ENCODE assay signal across 3 worm cellular contexts in the genomic region with DNA sequence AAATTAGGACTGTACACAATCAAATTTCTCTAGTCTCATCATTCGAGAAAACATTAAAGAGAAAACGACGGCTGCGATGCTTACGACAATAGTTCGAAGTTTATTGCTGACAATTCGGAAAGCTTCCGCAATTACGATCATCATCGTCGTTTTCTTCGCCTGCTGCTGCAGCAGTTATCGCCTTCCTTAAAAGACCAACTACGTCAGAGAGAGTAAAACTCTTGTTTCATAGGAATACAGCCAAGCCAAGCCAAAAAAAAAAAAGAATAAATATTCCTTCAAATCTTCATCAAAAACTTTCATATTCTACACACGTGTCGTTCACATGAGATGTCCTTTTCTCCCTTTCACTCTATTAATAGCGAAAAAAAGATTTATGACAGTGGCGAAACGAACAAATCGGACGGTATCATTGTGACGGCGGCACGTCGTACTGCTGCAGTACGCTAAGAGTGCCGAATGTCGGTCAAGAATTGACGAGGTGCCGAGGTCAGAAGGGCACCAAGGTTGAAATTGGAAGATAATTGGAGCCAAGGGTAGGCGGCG.
TF ChIP-seq lines count a peak whose summit lies in the region.

No protein-coding gene starts in this region.

TF ChIP-seq in whole organism, L1 larva, 84 proteins besides CTCF, POLR2A, EP300 and RAD21 (continued from another document):
- TF ChIP-seq lin-39 (tag; optimal IDR thresholded peaks at IDR 0.05; lab: Kevin White, UChicago): no peak
- no peak for TF ChIP-seq ztf-11 (tag; optimal IDR thresholded peaks at IDR 0.05; lab: Kevin White, UChicago)
- no peak for TF ChIP-seq jun-1 (tag; optimal IDR thresholded peaks at IDR 0.05; lab: Kevin White, UChicago)
- TF ChIP-seq ces-1 (GFP tag; optimal IDR thresholded peaks at IDR 0.05; lab: Kevin White, UChicago): no peak
- TF ChIP-seq fkh-4 (tag; optimal IDR thresholded peaks at IDR 0.05; lab: Kevin White, UChicago; ENCODE audit: borderline replicate concordance): no peak
- TF ChIP-seq mef-2 (tag; optimal IDR thresholded peaks at IDR 0.05; lab: Kevin White, UChicago): no peak
- TF ChIP-seq ceh-63 (GFP tag; optimal IDR thresholded peaks at IDR 0.05; lab: Kevin White, UChicago): no peak
- TF ChIP-seq nhr-28 (tag; optimal IDR thresholded peaks at IDR 0.05; lab: Kevin White, UChicago): no peak
- peak in 1 of 2 experiments; percentile 54 for TF ChIP-seq mdl-1 (tag; optimal IDR thresholded peaks at IDR 0.05; lab: Kevin White, UChicago)
- TF ChIP-seq mep-1 (tag; optimal IDR thresholded peaks at IDR 0.05; lab: Kevin White, UChicago): peak; percentile 28
- TF ChIP-seq C34B4.2 (tag; optimal IDR thresholded peaks at IDR 0.05; lab: Kevin White, UChicago): no peak
- no peak for TF ChIP-seq sptf-1 (tag; optimal IDR thresholded peaks at IDR 0.05; lab: Kevin White, UChicago)
- TF ChIP-seq xbp-1 (tag; optimal IDR thresholded peaks at IDR 0.05; lab: Kevin White, UChicago): no peak
- TF ChIP-seq ama-1 (optimal IDR thresholded peaks at IDR 0.05; lab: Kevin White, UChicago): no peak
- TF ChIP-seq snu-23 (GFP tag; optimal IDR thresholded peaks at IDR 0.05; lab: Kevin White, UChicago): peak; percentile 29
- no peak for TF ChIP-seq nhr-12 (tag; optimal IDR thresholded peaks at IDR 0.05; lab: Kevin White, UChicago)
- TF ChIP-seq pag-3 (tag; optimal IDR thresholded peaks at IDR 0.05; lab: Kevin White, UChicago; ENCODE audit: borderline replicate concordance, insufficient read depth): no peak
- no peak for TF ChIP-seq elt-2 (tag; optimal IDR thresholded peaks at IDR 0.05; lab: Kevin White, UChicago)
- TF ChIP-seq tlp-1 (tag; optimal IDR thresholded peaks at IDR 0.05; lab: Kevin White, UChicago): no peak
- TF ChIP-seq nhr-85 (tag; lab: Kevin White, UChicago): peak; percentile 94
- no peak for TF ChIP-seq nhr-90 (tag; optimal IDR thresholded peaks at IDR 0.05; lab: Kevin White, UChicago; ENCODE audit: poor library complexity)
- TF ChIP-seq sox-4 (tag; optimal IDR thresholded peaks at IDR 0.05; lab: Kevin White, UChicago): no peak
- no peak for TF ChIP-seq nhr-47 (tag; optimal IDR thresholded peaks at IDR 0.05; lab: Kevin White, UChicago)
- no peak for TF ChIP-seq lin-15B (tag; optimal IDR thresholded peaks at IDR 0.05; lab: Kevin White, UChicago)
- no peak for TF ChIP-seq egl-27 (tag; optimal IDR thresholded peaks at IDR 0.05; lab: Kevin White, UChicago)
- peak; percentile 55 for TF ChIP-seq nhr-71 (tag; optimal IDR thresholded peaks at IDR 0.05; lab: Kevin White, UChicago)
- no peak for TF ChIP-seq nhr-84 (tag; optimal IDR thresholded peaks at IDR 0.05; lab: Kevin White, UChicago)
- TF ChIP-seq unc-130 (tag; optimal IDR thresholded peaks at IDR 0.05; lab: Kevin White, UChicago): no peak
- TF ChIP-seq skn-1 (tag; optimal IDR thresholded peaks at IDR 0.05; lab: Kevin White, UChicago): no peak
- no peak for TF ChIP-seq aly-2 (tag; optimal IDR thresholded peaks at IDR 0.05; lab: Kevin White, UChicago)
- TF ChIP-seq grh-1 (GFP tag; IDR thresholded peaks at IDR 0.05; lab: Robert Waterston, UW): no peak
- TF ChIP-seq F16B12.6 (tag; optimal IDR thresholded peaks at IDR 0.05; lab: Kevin White, UChicago): no peak
- TF ChIP-seq ceh-90 (tag; optimal IDR thresholded peaks at IDR 0.05; lab: Kevin White, UChicago): no peak
- TF ChIP-seq unc-30 (tag; optimal IDR thresholded peaks at IDR 0.05; lab: Kevin White, UChicago): no peak
- TF ChIP-seq ceh-8 (GFP tag; optimal IDR thresholded peaks at IDR 0.05; lab: Kevin White, UChicago): no peak
- no peak for TF ChIP-seq aha-1 (tag; optimal IDR thresholded peaks at IDR 0.05; lab: Kevin White, UChicago)
- peak in 1 of 2 experiments; percentile 21 for TF ChIP-seq lin-35 (GFP tag; optimal IDR thresholded peaks at IDR 0.05; lab: Kevin White, UChicago)
- TF ChIP-seq nhr-19 (GFP tag; conservative IDR thresholded peaks at IDR 0.05; lab: Robert Waterston, UW): no peak
- no peak for TF ChIP-seq nhr-237 (tag; optimal IDR thresholded peaks at IDR 0.05; lab: Kevin White, UChicago)
- no peak for TF ChIP-seq snpc-4 (tag; optimal IDR thresholded peaks at IDR 0.05; lab: Kevin White, UChicago)
- peak; percentile 98 for TF ChIP-seq blmp-1 (tag; optimal IDR thresholded peaks at IDR 0.05; lab: Kevin White, UChicago)
- no peak for TF ChIP-seq efl-3 (GFP tag; optimal IDR thresholded peaks at IDR 0.05; lab: Kevin White, UChicago)
- no peak for TF ChIP-seq irx-1 (tag; optimal IDR thresholded peaks at IDR 0.05; lab: Kevin White, UChicago)

TF ChIP-seq in whole organism, L2 larva, 48 proteins besides CTCF, POLR2A, EP300 and RAD21 (continued from another document):
- TF ChIP-seq blmp-1 (tag; optimal IDR thresholded peaks at IDR 0.05; lab: Kevin White, UChicago; ENCODE audit: insufficient read depth) (peak; percentile 95), egl-27 (tag; optimal IDR thresholded peaks at IDR 0.05; lab: Kevin White, UChicago) (peak; percentile 1), elt-3 (tag; optimal IDR thresholded peaks at IDR 0.05; lab: Kevin White, UChicago) (no peak), nhr-23 (tag; optimal IDR thresholded peaks at IDR 0.05; lab: Kevin White, UChicago) (no peak), alr-1 (tag; optimal IDR thresholded peaks at IDR 0.05; lab: Kevin White, UChicago) (no peak), ama-1 (optimal IDR thresholded peaks at IDR 0.05; lab: Kevin White, UChicago) (no peak), mdl-1 (tag; optimal IDR thresholded peaks at IDR 0.05; lab: Kevin White, UChicago) (peak in 1 of 2 experiments; percentile 18), skn-1 (tag; optimal IDR thresholded peaks at IDR 0.05; lab: Kevin White, UChicago) (no peak), nhr-21 (tag; optimal IDR thresholded peaks at IDR 0.05; lab: Kevin White, UChicago) (peak; percentile 81), snpc-4 (tag; optimal IDR thresholded peaks at IDR 0.05; lab: Kevin White, UChicago) (no peak), lsy-2 (tag; optimal IDR thresholded peaks at IDR 0.05; lab: Kevin White, UChicago) (no peak), lin-11 (tag; optimal IDR thresholded peaks at IDR 0.05; lab: Kevin White, UChicago) (no peak)

TF ChIP-seq in whole organism, L4 larva, 104 proteins besides CTCF, POLR2A, EP300 and RAD21 (continued from another document):
- TF ChIP-seq ceh-44 (GFP tag; IDR thresholded peaks at IDR 0.05; lab: Robert Waterston, UW) (no peak), nhr-48 (tag; optimal IDR thresholded peaks at IDR 0.05; lab: Kevin White, UChicago) (peak; percentile 85), nhr-42 (GFP tag; IDR thresholded peaks at IDR 0.05; lab: Robert Waterston, UW) (no peak), hlh-11 (tag; optimal IDR thresholded peaks at IDR 0.05; lab: Kevin White, UChicago) (peak; percentile 41), cey-2 (tag; optimal IDR thresholded peaks at IDR 0.05; lab: Kevin White, UChicago; ENCODE audit: borderline replicate concordance, insufficient read depth) (peak; percentile 16), aha-1 (tag; lab: Kevin White, UChicago) (peak; percentile 91)
